Fruit fly (Drosophila melanogaster) whole organism: Measurements from ENCODE around the gene PGAP2.
A peak's percentile ranks its signal among the peaks of the same experiment; 100 is the strongest.

Experiments used
- CG8478 ChIP-seq: fragments of >200 bp; optimal IDR thresholded peaks from 2 replicates; lab custom pipeline; 2018; ENCODE audit warnings: inconsistent platforms
- Dll ChIP-seq: fragments of >200 bp; optimal IDR thresholded peaks from 2 replicates; lab custom pipeline; 2017
- EcR ChIP-seq, 2 experiments: fragments of >200 bp; optimal IDR thresholded peaks; 2 replicates each; lab custom pipeline; 2017; ENCODE audit warnings: missing biosample characterization in 2 of 2, missing genetic modification characterization in 2 of 2, missing genetic modification reagents in 2 of 2
- pan ChIP-seq: fragments of >200 bp; optimal IDR thresholded peaks from 2 replicates; lab custom pipeline; 2017
- psq ChIP-seq: fragments of >200 bp; optimal IDR thresholded peaks from 2 replicates; lab custom pipeline; 2017
- usp ChIP-seq: fragments of >200 bp; optimal IDR thresholded peaks from 2 replicates; lab custom pipeline; 2017; ENCODE audit warnings: missing biosample characterization, missing genetic modification characterization, mixed read lengths

The PGAP2 gene

dm6 chr2L:819315-820032, at the start of gene PGAP2, which contains the start of gene Clp:
Gene PGAP2, minus strand, starts transcription at chr2L:819508.
Gene Clp, plus strand, starts transcription at chr2L:819964.
- TF ChIP-seq pan (lab: Kevin White, UChicago): no peak
- no peak for TF ChIP-seq psq (lab: Kevin White, UChicago)
- TF ChIP-seq Dll (lab: Kevin White, UChicago): no peak
- no peak for TF ChIP-seq usp (GFP tag; lab: Kevin White, UChicago)
- no peak for TF ChIP-seq EcR (GFP tag; optimal IDR thresholded peaks at IDR 0.05; lab: Kevin White, UChicago)
- no peak for TF ChIP-seq CG8478 (lab: Kevin White, UChicago)

- TF ChIP-seq EcR (GFP tag; optimal IDR thresholded peaks at IDR 0.05; lab: Kevin White, UChicago) (no peak), psq (lab: Kevin White, UChicago) (no peak), pan (lab: Kevin White, UChicago) (no peak), usp (GFP tag; lab: Kevin White, UChicago) (no peak), CG8478 (lab: Kevin White, UChicago) (no peak), Dll (lab: Kevin White, UChicago) (no peak)
Observed at dm6 chr2L:868961-869360, 49.7 kb upstream of the PGAP2 start.

- TF ChIP-seq CG8478 (lab: Kevin White, UChicago) (peak; percentile 25), EcR (GFP tag; optimal IDR thresholded peaks at IDR 0.05; lab: Kevin White, UChicago) (no peak)
Observed at dm6 chr2L:867899-868605, 48.7 kb upstream of the PGAP2 start, which contains the start of gene aru. Gene aru, minus strand, starts transcription at chr2L:868354.

dm6 chr2L:866950-867744, 47.8 kb upstream of the PGAP2 start:
- no peak for TF ChIP-seq EcR (GFP tag; optimal IDR thresholded peaks at IDR 0.05; lab: Kevin White, UChicago)
- no peak for TF ChIP-seq pan (lab: Kevin White, UChicago)
- TF ChIP-seq psq (lab: Kevin White, UChicago): no peak
- no peak for TF ChIP-seq CG8478 (lab: Kevin White, UChicago)
- TF ChIP-seq Dll (lab: Kevin White, UChicago): no peak
- TF ChIP-seq usp (GFP tag; lab: Kevin White, UChicago): no peak

- TF ChIP-seq usp (GFP tag; lab: Kevin White, UChicago): no peak
- TF ChIP-seq EcR (GFP tag; optimal IDR thresholded peaks at IDR 0.05; lab: Kevin White, UChicago): no peak
- no peak for TF ChIP-seq Dll (lab: Kevin White, UChicago)
- TF ChIP-seq psq (lab: Kevin White, UChicago): no peak
- TF ChIP-seq pan (lab: Kevin White, UChicago): no peak
- no peak for TF ChIP-seq CG8478 (lab: Kevin White, UChicago)
Observed at dm6 chr2L:865851-866250, 46.5 kb upstream of the PGAP2 start.

dm6 chr2L:859897-860296, 40.6 kb upstream of the PGAP2 start, which contains the start of gene CG13950:
Gene CG13950, plus strand, starts transcription at chr2L:860197.
- TF ChIP-seq usp (GFP tag; lab: Kevin White, UChicago) (no peak), psq (lab: Kevin White, UChicago) (no peak), Dll (lab: Kevin White, UChicago) (no peak), EcR (GFP tag; optimal IDR thresholded peaks at IDR 0.05; lab: Kevin White, UChicago) (no peak), pan (lab: Kevin White, UChicago) (no peak), CG8478 (lab: Kevin White, UChicago) (no peak)

dm6 chr2L:857897-858517, 38.7 kb upstream of the PGAP2 start:
- TF ChIP-seq CG8478 (lab: Kevin White, UChicago) (no peak), psq (lab: Kevin White, UChicago) (no peak)

dm6 chr2L:856690-857488, 37.6 kb upstream of the PGAP2 start:
- no peak for TF ChIP-seq CG8478 (lab: Kevin White, UChicago)
- TF ChIP-seq psq (lab: Kevin White, UChicago): no peak
- TF ChIP-seq EcR (GFP tag; optimal IDR thresholded peaks at IDR 0.05; lab: Kevin White, UChicago): no peak
- no peak for TF ChIP-seq Dll (lab: Kevin White, UChicago)

dm6 chr2L:856001-856400, 36.7 kb upstream of the PGAP2 start:
- no peak for TF ChIP-seq pan (lab: Kevin White, UChicago)
- no peak for TF ChIP-seq Dll (lab: Kevin White, UChicago)
- TF ChIP-seq CG8478 (lab: Kevin White, UChicago): no peak
- no peak for TF ChIP-seq usp (GFP tag; lab: Kevin White, UChicago)
- TF ChIP-seq EcR (GFP tag; optimal IDR thresholded peaks at IDR 0.05; lab: Kevin White, UChicago): no peak
- no peak for TF ChIP-seq psq (lab: Kevin White, UChicago)

dm6 chr2L:855052-855547, 35.8 kb upstream of the PGAP2 start, which contains the start of gene CG13949:
Gene CG13949, plus strand, starts transcription at chr2L:855337.
- no peak for TF ChIP-seq Dll (lab: Kevin White, UChicago)
- no peak for TF ChIP-seq EcR (GFP tag; optimal IDR thresholded peaks at IDR 0.05; lab: Kevin White, UChicago)
- no peak for TF ChIP-seq CG8478 (lab: Kevin White, UChicago)
- TF ChIP-seq psq (lab: Kevin White, UChicago): no peak
- TF ChIP-seq usp (GFP tag; lab: Kevin White, UChicago): no peak
- TF ChIP-seq pan (lab: Kevin White, UChicago): no peak
